Fruit fly (Drosophila melanogaster) whole organism, embryonic: Measurements from ENCODE around the gene Hr83.

ENCODE experiments used
- CG10147 ChIP-seq: fragments of 200-800 bp; sonication (Bioruptor generic); optimal IDR thresholded peaks from 2 replicates; lab custom pipeline; 2019; ENCODE audit warnings: missing biosample characterization, mild to moderate bottlenecking, missing genetic modification characterization, moderate library complexity
- CG2875 ChIP-seq: fragments of 200-800 bp; sonication (Bioruptor generic); optimal IDR thresholded peaks from 2 replicates; lab custom pipeline; 2017; ENCODE audit warnings: missing biosample characterization, mild to moderate bottlenecking, missing genetic modification characterization, missing genetic modification reagents
- CG8924 ChIP-seq: fragments of 200-800 bp; optimal IDR thresholded peaks from 3 replicates; lab custom pipeline; 2019; ENCODE audit warnings: missing biosample characterization, mild to moderate bottlenecking, missing genetic modification characterization, moderate library complexity
- ase ChIP-seq: fragments of 200-800 bp; sonication (Bioruptor generic); IDR thresholded peaks from 3 replicates; pipeline ENCODE4 v1.3.6; 2022; ENCODE audit warnings: missing biosample characterization, missing genetic modification characterization
- bsh ChIP-seq, 2 experiments: fragments of 200-800 bp; sonication (Bioruptor generic); optimal IDR thresholded peaks; 2 replicates each; lab custom pipeline; 2017 to 2018; ENCODE audit warnings: mild to moderate bottlenecking in 2 of 2, missing biosample characterization in 2 of 2, missing genetic modification characterization in 2 of 2, moderate library complexity in 1 of 2
- org-1 ChIP-seq: fragments of 200-800 bp; sonication (Bioruptor generic); optimal IDR thresholded peaks from 2 replicates; lab custom pipeline; 2017; ENCODE audit warnings: missing biosample characterization, missing genetic modification characterization

- TF ChIP-seq org-1 (GFP tag; lab: Kevin White, UChicago): no peak
- TF ChIP-seq CG8924 (tag; lab: Kevin White, UChicago): no peak
- no peak for TF ChIP-seq CG10147 (GFP tag; lab: Kevin White, UChicago)
- no peak for TF ChIP-seq ase
- no peak for TF ChIP-seq CG2875 (GFP tag; lab: Kevin White, UChicago)
- no peak for TF ChIP-seq bsh (GFP tag; optimal IDR thresholded peaks at IDR 0.05; lab: Kevin White, UChicago)
Measured at dm6 chr3R:6399289-6399688, 50.2 kb downstream of the Hr83 start.
